Fruit fly (Drosophila melanogaster) S2 (cell line): ENCODE measurements around the gene CG34165.

ENCODE experiments used
- CG8478 ChIP-seq: fragments of >200 bp; optimal IDR thresholded peaks from 2 replicates; lab custom pipeline; 2018
- CTCF ChIP-seq, 2 experiments: fragments of >200 bp; optimal IDR thresholded peaks; 2 replicates each; lab custom pipeline; 2018

dm6 chr2L:14690791-14691190, 22.8 kb upstream of the CG34165 start:
- no peak for TF ChIP-seq CG8478 (lab: Kevin White, UChicago)
- no peak for TF ChIP-seq CTCF (optimal IDR thresholded peaks at IDR 0.05; lab: Kevin White, UChicago)
